Worm (Caenorhabditis elegans) whole organism, dauer: ENCODE data around the gene B0361.3.

Source experiments
- unc-62 ChIP-seq: sonication (generic microtip); optimal IDR thresholded peaks from 2 replicates; lab custom pipeline; 2017; ENCODE audit warnings: missing biosample characterization, missing genetic modification reagents, missing genetic modification characterization

B0361.3 gene

ce11 chrIII:7275296-7275695 lies 6.0 kb upstream of the B0361.3 start, which contains the start of gene psd-1:
Gene psd-1, minus strand, starts transcription at chrIII:7275396.
- no peak for TF ChIP-seq unc-62

DNA sequence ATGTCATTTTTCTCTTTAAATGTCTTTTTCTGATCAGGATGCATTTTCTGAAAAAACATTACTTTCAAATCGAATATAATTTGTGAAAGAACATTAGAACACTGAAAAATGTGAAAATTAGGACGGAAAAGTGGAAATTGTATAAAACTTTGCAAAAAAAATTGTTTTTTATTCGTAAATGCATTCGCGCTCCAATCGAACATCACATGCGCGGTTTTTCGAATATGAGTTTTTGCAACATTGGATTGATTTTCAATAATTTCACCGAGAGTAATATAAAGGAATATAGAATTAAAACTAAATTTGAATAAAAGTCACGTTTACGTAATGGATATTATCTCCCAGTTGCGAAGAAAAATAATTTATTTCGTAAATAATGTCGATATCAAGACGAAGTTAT lies 4.0 kb upstream of the B0361.3 start, which contains the start of the genes spot-1 and B0361.11:
Gene spot-1, minus strand, starts transcription at position 47 of the 400 bp plus-strand sequence.
Gene B0361.11, plus strand, starts transcription at position 372 of the 400 bp plus-strand sequence.
- TF ChIP-seq unc-62 = no peak

DNA sequence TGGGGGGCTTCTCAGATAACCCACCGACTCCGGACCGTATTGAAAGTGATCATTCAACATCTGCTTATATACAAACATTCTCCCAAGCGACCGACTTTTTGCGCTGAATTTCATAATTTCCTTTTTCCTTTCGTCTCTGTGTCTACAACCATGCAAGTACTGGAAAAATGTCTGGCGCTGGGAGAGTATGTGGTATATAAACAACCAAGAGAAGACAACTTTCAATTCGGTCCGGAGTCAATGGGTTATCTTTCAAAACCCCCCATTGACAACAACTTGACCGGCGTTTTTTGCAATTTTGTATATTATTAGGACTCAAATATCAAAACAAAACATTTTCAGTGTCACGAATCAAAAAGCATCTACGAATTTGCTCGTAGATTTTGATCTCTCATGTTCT lies 2.8 kb upstream of the B0361.3 start:
- no peak for TF ChIP-seq unc-62

ce11 chrIII:7285783-7286182 lies 4.5 kb downstream of the B0361.3 start, which contains the start of gene pho-5:
Gene pho-5, minus strand, starts transcription at chrIII:7285883.
- no peak for TF ChIP-seq unc-62

DNA sequence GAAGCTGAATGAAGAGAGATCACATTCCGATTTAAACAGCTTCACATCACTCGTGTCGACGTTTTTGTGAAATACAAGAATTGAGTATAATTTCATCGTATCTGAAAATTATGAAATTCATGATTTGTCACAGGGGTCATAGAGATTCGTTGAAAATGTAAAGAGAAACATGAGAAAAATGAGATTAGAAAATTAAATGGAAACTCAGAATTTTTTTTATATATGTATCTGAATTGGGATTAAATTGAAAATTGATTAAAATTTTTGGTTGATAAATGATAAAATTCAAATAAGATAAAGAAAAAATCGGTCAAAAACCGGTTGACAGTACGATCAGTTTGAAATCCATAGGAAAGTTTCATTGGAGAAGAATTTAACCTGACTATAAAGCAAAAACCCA lies 6.2 kb downstream of the B0361.3 start, which contains the start of gene ykt-6:
Gene ykt-6, minus strand, starts transcription at position 101 of the 400 bp plus-strand sequence.
- no peak for TF ChIP-seq unc-62

- no peak for TF ChIP-seq unc-62
Observed at ce11 chrIII:7290462-7290861, 9.2 kb downstream of the B0361.3 start, which contains the start of gene algn-11. Gene algn-11, minus strand, starts transcription at chrIII:7290562.

- no peak for TF ChIP-seq unc-62
Observed at ce11 chrIII:7291216-7291615, 10.0 kb downstream of the B0361.3 start.

DNA sequence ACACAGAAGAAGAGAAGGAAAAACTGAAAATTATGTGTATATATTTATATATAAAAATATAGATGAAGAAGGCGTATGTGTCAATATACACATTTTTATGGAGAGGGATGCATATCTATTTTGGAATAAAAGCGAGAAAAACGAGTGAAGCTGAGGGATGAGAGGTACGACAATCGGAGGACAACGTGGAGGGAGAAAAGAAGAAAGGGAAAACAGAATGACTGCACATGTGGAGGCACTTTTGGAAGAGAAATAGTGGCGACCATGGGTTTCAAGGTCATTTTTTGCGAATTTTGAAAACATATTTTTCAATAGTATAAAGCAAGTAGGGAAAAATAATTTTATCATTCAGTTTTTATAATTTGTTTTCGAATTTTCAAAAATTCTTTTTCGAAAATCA lies 11.3 kb downstream of the B0361.3 start:
- no peak for TF ChIP-seq unc-62

DNA sequence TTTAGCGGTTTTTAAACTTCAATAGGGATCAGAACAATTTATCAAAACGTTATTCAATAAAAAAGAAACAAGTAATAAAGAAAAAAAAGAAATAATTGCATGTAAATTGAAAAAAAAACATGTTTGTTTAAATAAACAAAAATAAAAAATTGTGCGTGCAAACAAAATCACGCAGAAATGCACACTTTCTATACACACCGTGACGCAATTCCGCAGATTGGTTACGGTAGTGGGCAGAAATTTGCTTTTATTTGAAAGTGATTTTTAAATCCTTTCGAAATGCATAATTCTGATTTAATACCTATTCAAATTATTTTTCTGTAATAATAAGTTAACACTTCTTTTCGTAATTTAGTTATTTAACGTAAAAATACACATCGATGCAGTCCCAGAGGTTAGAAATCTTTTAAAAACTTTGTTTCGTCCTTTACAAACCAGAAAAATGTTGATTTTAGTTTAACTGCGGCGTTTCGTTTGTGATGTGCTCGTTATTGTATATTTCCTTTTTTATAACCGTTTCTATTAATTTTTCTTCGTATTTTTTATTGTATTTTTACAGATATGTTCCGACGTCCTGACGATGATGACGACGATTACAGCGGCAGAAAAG lies 11.9 kb downstream of the B0361.3 start, which contains the start of gene cwf-19L2:
Gene cwf-19L2, plus strand, starts transcription at position 560 of the 610 bp plus-strand sequence.
- no peak for TF ChIP-seq unc-62

DNA sequence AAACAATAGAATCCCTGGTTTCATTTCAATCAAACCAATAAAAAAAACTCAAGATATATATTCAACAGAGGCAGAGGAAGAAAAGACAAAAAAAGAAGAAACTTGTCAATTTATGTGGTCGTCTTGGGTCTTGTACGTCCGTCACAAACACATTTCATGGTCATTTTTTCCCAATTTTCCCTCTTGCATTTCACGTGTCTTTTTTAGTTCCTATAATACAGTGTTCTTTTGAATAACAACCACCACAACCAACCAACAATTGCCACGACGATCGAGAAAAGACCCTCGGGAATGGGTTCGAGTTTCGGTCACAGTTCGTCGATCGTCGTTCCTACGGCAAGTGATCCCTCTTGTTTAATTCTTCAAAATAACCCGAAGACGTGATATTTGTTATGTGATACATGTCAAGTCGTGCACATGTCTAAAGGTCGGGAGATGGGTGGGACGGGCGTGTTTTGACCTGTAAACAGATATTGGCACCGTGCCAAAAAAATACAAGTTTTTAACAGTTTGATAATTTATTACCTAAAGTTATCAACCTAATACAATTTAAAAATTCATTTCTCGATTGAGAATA lies 14.9 kb downstream of the B0361.3 start:
- no peak for TF ChIP-seq unc-62

DNA sequence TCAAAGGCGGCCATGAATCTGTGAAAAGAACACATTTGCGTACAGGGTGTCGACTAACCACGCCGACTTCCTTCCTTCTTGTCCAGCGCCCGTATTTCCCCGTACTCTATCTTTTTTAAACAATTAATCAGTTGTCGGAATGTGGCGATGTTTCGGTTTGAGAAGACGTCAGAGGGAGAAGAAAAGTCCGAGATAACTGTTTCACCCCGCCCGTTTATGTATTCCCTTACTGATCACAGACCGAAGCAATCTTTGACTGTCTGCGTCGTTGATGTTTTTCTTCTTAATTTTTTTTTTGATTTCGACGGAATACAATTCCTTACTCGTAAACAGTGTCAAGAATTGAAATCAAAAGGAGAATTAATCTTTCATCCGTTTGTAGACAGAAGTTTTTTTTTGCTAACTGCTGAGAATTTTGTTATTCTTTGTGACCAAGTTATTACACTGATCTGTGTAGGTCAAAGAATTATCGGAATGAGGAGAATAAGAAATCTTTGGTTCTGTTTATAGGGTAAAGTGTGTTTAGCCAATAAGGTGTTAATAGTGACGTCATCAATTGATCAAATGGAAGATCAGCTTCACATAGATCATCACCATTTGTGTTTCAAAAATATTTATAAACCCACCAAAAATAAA lies 15.9 kb downstream of the B0361.3 start:
- no peak for TF ChIP-seq unc-62

ce11 chrIII:7298045-7298444 lies 16.8 kb downstream of the B0361.3 start:
- no peak for TF ChIP-seq unc-62

DNA sequence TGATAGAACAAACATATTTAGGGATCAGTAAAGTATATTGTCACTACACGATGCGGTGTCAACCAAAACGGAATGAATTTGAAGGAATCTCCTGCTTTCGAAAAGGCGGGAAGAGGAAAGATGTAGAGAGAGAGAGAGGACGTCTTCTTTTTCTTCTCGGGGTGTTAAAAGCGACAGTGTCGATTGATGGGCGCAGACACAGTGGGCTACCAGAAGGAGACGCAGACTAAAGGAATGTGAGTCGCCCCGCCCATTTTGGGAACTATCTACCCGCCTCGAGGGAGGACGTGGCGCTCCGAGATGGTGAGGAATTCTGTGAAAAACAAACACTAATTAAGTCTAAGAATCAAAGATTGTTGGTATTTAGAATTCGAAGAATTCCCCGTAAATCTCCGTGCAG lies 18.2 kb downstream of the B0361.3 start, which contains the start of the genes B0361.14 and B0361.9:
Gene B0361.14, minus strand, starts transcription at position 66 of the 400 bp plus-strand sequence.
Gene B0361.9, minus strand, starts transcription at position 166 of the 400 bp plus-strand sequence.
- no peak for TF ChIP-seq unc-62

DNA sequence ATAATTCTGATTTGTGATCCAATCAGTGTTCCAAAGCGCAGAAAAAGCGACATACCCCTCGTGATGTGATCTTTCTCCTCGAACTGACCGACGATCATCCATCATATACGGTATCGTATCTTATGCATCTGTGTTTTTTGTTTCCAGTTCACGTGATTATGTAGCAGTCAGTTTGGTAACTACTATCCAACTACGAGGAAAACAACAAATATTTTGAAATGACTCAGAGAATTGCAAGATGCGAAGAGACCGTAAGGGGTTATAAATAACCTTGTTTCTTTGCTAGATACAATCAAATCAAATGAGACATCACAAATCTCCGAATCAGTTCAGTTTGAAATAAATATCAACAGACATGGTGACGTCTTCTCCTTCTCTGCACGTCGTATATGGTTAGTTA lies 18.9 kb downstream of the B0361.3 start:
- no peak for TF ChIP-seq unc-62

ce11 chrIII:7300763-7301162 lies 19.5 kb downstream of the B0361.3 start:
- TF ChIP-seq unc-62 = no peak

ce11 chrIII:7301668-7302067 lies 20.4 kb downstream of the B0361.3 start:
- TF ChIP-seq unc-62 = no peak

ce11 chrIII:7304961-7305648 lies 23.8 kb downstream of the B0361.3 start:
- no peak for TF ChIP-seq unc-62
